Fruit fly (Drosophila melanogaster): ENCODE results near the gene HP1c.

Gene HP1c

DNA sequence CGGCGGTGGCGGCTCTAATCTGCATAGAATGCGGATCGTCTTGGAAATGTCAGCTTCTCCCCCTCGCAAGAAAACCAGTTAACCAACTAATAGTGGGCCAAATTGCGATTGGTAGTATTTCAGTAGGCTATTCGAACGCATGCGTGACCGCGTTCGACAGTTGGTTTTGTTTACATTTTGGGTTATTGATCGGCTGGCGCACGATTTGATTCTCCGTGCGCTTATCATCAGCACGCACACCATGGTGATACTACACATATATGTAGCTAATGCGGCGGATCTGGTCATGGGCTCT lies 8.1 kb downstream of the HP1c start:
- TF ChIP-seq EcR (GFP tag; optimal IDR thresholded peaks at IDR 0.05) (no peak), Dll (optimal IDR thresholded peaks at IDR 0.05) (no peak), CG8478 (optimal IDR thresholded peaks at IDR 0.05) (no peak), psq (optimal IDR thresholded peaks at IDR 0.05) (no peak), usp (GFP tag; optimal IDR thresholded peaks at IDR 0.05) (no peak), pan (optimal IDR thresholded peaks at IDR 0.05) (no peak)

DNA sequence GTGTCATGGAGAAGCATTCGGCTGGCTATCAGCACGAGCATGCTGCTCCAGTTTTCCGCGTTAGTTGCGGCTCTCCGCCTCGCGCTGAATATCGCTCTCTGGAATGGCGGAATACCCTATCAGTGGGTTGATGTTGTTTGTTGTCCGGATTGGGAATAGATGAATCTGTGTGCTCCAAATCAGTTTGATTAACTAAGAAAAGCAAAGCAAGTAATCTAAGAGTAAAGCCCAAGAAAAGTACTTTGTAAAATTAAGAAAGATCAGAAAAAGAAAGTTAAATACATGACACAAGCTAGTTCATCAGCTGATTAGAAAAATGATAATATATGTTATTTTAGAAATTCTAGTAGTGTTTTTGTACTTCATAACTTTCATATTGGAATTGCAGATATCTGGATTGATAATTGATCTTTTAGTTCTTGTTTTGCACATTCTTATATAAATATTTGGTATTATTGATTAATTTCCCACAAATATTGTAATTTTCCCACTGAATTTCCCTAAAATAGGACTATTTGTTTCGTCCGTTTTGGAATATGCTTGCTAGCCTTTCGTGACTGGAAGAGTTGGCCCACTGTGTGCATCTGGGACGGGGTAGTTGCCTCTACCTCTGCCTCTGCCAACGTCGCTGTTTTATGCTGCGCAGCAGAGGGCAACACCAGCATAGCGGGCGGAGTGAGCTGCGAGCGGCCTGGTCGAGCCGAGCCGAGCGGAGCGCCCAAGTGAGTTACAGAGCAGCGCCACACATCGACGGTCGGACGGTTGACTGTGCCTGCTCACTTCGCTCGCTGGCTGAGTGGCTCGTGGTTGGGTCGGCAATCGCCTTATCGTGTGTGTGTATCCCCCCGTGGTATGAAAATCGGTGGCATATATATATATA lies 8.7 kb downstream of the HP1c start:
- TF ChIP-seq EcR (GFP tag; optimal IDR thresholded peaks at IDR 0.05) (no peak), usp (GFP tag; optimal IDR thresholded peaks at IDR 0.05) (no peak), CG8478 (optimal IDR thresholded peaks at IDR 0.05) (no peak), Dll (optimal IDR thresholded peaks at IDR 0.05) (peak; percentile 61), pan (optimal IDR thresholded peaks at IDR 0.05) (no peak), psq (optimal IDR thresholded peaks at IDR 0.05) (no peak)

DNA sequence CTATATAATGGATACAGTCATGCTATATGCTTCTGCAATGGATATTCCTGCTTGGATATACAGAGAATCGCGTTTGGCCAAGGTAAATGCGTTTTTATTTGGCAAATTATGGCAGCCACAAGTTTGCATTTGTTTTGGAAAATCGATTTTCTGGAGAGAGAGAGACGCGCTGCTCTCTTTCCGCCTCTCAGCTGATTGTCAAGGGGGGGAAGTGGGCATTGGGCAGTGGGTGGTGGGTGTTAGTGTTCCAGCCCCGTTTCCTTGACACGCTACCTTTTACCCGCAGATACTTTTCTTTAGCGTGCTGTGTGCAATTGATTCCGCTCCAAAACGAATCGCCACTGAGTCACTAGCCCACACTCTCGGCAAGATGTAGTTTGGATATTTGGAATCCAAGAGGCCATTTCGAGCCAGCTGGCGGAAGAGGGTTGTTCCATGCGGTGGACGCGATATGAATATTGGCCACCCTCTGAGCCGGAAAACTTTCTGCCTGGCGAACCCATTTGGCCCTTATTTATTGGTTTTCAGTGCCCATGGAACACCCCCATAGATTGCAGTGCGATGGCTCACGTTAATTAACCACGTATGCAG lies 9.9 kb downstream of the HP1c start:
- no peak for TF ChIP-seq psq (optimal IDR thresholded peaks at IDR 0.05)
- TF ChIP-seq Dll (optimal IDR thresholded peaks at IDR 0.05): peak; percentile 27

DNA sequence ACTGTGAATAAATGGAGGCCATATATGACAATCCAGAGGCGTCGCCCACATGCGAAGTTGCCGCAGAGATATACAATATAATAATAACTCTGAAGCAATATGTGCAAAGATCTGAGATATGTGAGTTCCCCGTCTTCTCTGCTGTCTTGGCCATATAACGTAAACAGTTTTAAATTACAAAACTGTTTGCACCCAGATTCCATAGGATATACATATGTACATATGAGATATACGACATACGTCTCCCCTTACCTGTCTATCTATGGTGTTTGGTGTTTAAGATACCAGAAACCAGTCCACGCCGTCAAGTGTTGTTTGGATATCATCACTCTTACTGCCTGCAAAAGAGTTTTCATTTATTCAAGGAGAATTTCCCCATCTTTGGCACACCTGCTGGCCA lies 10.9 kb downstream of the HP1c start:
- TF ChIP-seq Dll (optimal IDR thresholded peaks at IDR 0.05): no peak
- TF ChIP-seq EcR (GFP tag; optimal IDR thresholded peaks at IDR 0.05): no peak
- no peak for TF ChIP-seq pan (optimal IDR thresholded peaks at IDR 0.05)
- no peak for TF ChIP-seq psq (optimal IDR thresholded peaks at IDR 0.05)
- TF ChIP-seq usp (GFP tag; optimal IDR thresholded peaks at IDR 0.05): no peak
- TF ChIP-seq CG8478 (optimal IDR thresholded peaks at IDR 0.05): no peak

DNA sequence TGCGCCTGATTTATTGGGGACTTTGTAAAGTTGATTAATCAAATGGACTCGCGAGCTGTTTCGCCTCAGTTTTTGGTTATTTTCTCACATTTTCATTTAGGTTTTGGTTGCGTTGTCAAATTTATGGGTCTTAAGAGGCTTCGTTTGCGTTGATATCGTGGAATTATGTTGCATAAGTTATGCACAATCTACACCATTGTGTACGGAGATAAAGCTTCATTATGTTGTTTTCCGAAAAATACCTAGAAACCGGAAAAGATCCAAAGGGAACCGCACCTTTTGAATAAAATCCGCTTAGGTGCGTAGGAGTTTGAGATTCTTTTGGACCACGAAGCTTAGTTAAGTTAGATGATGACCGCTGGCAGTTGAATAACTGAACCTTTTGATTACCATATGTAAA lies 11.7 kb downstream of the HP1c start:
- no peak for TF ChIP-seq CG8478 (optimal IDR thresholded peaks at IDR 0.05)
- no peak for TF ChIP-seq EcR (GFP tag; optimal IDR thresholded peaks at IDR 0.05)
- no peak for TF ChIP-seq usp (GFP tag; optimal IDR thresholded peaks at IDR 0.05)
- TF ChIP-seq Dll (optimal IDR thresholded peaks at IDR 0.05): no peak
- TF ChIP-seq psq (optimal IDR thresholded peaks at IDR 0.05): no peak
- no peak for TF ChIP-seq pan (optimal IDR thresholded peaks at IDR 0.05)

DNA sequence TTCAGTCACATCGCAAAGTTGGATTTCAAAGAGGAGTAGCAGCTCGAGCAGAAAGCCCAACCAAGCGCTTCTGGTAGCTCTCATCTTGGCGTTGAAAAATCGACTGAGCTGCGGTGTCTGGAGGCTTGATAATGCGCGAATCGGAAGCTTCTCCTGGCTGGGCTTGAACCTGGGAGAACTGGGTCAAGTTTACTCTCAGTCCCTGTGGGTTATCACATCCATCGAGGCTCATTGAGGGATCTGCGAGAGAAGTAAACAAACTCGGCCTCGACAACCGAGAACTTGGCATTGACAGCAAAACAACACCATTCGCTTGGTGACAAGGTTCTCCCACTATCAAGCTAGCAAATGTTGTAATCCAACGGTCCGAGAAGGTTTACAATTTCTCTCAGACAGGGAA lies 15.6 kb downstream of the HP1c start, which contains the start of gene Nepl13:
Gene Nepl13 (minus strand): TSS at position 89 of the 400 bp plus-strand sequence.
- TF ChIP-seq pan (optimal IDR thresholded peaks at IDR 0.05) (no peak), usp (GFP tag; optimal IDR thresholded peaks at IDR 0.05) (no peak), CG8478 (optimal IDR thresholded peaks at IDR 0.05) (no peak), Dll (optimal IDR thresholded peaks at IDR 0.05) (no peak), EcR (GFP tag; optimal IDR thresholded peaks at IDR 0.05) (no peak), psq (optimal IDR thresholded peaks at IDR 0.05) (no peak)

DNA sequence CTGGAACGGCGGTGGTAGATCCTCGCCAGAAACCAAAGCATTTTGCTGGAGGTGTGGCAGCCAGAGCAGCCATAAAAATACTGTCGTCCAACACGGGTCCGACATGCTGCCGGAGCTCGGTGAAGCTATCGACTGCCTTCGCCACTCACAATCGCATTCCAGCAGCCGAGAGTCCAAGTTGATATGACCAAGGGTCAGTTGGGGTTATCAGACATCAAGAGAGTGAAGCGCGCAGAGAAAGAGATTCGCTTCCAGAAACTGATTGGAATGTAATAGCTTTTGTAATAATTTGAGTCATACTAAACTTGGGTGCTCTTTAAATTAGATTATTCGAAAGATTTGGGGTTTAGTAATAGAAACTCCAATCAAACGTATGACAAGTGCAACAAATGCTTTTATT lies 18.2 kb downstream of the HP1c start, which contains the start of gene Nepl14:
Gene Nepl14 (minus strand): TSS at position 125 of the 400 bp plus-strand sequence.
- TF ChIP-seq psq (optimal IDR thresholded peaks at IDR 0.05) (no peak), pan (optimal IDR thresholded peaks at IDR 0.05) (no peak), Dll (optimal IDR thresholded peaks at IDR 0.05) (no peak), EcR (GFP tag; optimal IDR thresholded peaks at IDR 0.05) (no peak), CG8478 (optimal IDR thresholded peaks at IDR 0.05) (no peak), usp (GFP tag; optimal IDR thresholded peaks at IDR 0.05) (no peak)

DNA sequence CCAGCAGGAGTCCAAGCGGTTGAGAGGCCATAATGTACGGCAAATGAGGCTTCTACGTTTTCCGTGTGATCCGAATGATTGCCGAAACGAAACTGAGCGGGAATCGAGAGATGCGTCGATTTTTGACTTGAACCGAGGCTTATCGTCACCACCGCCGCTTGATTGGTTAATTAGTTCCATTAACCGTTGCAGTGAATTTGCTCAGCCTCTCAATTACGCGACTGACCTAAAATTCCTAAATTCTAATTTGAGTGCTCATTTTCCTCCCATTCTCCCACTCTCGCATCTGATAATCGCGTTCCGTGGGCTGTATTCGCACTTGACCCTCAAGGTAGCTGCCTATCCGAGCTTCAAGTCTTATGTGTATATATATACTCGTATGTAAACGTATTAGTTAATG lies 20.7 kb downstream of the HP1c start, which contains the start of gene Nepl15:
Gene Nepl15 (minus strand): TSS at position 101 of the 400 bp plus-strand sequence.
- no peak for TF ChIP-seq psq (optimal IDR thresholded peaks at IDR 0.05)
- TF ChIP-seq EcR (GFP tag; optimal IDR thresholded peaks at IDR 0.05): no peak
- TF ChIP-seq usp (GFP tag; optimal IDR thresholded peaks at IDR 0.05): no peak
- TF ChIP-seq CG8478 (optimal IDR thresholded peaks at IDR 0.05): no peak
- TF ChIP-seq Dll (optimal IDR thresholded peaks at IDR 0.05): no peak
- no peak for TF ChIP-seq pan (optimal IDR thresholded peaks at IDR 0.05)

DNA sequence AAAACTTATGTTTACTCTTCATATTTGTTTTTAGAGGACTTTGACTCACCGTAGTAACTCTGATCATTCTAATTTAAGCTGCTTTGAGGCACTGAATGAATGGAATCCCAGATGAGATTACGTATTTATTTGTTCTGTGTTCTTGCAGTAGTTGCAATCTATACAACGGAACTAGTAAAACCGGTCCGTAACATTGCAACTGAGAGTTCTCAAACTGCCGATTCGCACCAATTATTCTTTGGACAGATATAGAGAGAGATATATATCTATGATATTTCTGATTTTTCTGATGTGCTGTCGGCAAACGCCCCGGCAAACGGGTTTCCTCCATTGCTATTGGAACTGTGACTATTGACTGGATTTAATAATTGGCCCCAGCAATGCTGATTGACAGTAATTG lies 22.2 kb downstream of the HP1c start, which contains the start of gene CG13841:
Gene CG13841 (minus strand): TSS at position 101 of the 400 bp plus-strand sequence.
- TF ChIP-seq EcR (GFP tag; optimal IDR thresholded peaks at IDR 0.05): no peak
- no peak for TF ChIP-seq CG8478 (optimal IDR thresholded peaks at IDR 0.05)
- no peak for TF ChIP-seq pan (optimal IDR thresholded peaks at IDR 0.05)
- TF ChIP-seq psq (optimal IDR thresholded peaks at IDR 0.05): no peak
- no peak for TF ChIP-seq Dll (optimal IDR thresholded peaks at IDR 0.05)
- TF ChIP-seq usp (GFP tag; optimal IDR thresholded peaks at IDR 0.05): no peak

DNA sequence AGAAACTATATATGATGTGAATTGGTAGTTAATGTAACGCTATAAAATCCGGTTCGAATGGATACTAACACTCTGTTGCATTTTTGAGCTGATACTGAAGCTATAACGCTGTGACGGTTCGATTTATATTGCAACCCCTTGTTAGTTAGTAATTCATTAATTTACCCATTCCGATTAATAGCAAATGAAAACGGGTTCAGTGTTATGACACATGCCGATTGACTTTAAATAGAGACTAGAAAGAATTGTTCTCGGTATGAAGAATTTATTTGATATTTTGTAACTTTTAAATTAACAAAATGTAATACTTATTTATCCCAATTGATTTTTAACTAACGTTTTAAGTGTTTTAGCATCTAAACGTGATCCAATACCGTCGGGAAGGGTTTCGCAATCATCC lies 23.2 kb downstream of the HP1c start, which contains the start of gene CG43091:
Gene CG43091 (minus strand): TSS at position 101 of the 400 bp plus-strand sequence.
- TF ChIP-seq Dll (optimal IDR thresholded peaks at IDR 0.05) (no peak), CG8478 (optimal IDR thresholded peaks at IDR 0.05) (no peak), usp (GFP tag; optimal IDR thresholded peaks at IDR 0.05) (no peak), pan (optimal IDR thresholded peaks at IDR 0.05) (no peak), psq (optimal IDR thresholded peaks at IDR 0.05) (no peak), EcR (GFP tag; optimal IDR thresholded peaks at IDR 0.05) (no peak)

DNA sequence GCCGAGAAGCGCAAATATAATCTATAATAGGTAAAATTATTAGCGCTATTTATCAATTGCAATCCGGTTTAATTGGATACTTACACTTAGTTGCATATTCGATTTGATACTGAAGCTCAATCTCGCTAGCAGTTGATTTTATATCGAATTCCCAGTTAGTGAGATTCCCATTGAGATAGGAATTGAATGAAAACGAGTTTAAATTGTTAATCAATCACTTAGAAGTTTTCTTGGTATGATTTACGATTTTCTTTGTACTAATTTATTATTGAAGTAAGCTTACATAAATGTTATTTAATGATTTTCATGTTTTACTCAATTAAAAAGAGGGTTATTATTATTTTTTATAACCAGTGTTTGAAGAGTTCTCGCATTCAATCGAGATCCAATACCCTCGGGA lies 24.1 kb downstream of the HP1c start, which contains the start of gene CG43092:
Gene CG43092 (minus strand): TSS at position 101 of the 400 bp plus-strand sequence.
- TF ChIP-seq psq (optimal IDR thresholded peaks at IDR 0.05): no peak
- no peak for TF ChIP-seq EcR (GFP tag; optimal IDR thresholded peaks at IDR 0.05)
- TF ChIP-seq CG8478 (optimal IDR thresholded peaks at IDR 0.05): no peak
- no peak for TF ChIP-seq pan (optimal IDR thresholded peaks at IDR 0.05)
- no peak for TF ChIP-seq usp (GFP tag; optimal IDR thresholded peaks at IDR 0.05)
- TF ChIP-seq Dll (optimal IDR thresholded peaks at IDR 0.05): no peak

DNA sequence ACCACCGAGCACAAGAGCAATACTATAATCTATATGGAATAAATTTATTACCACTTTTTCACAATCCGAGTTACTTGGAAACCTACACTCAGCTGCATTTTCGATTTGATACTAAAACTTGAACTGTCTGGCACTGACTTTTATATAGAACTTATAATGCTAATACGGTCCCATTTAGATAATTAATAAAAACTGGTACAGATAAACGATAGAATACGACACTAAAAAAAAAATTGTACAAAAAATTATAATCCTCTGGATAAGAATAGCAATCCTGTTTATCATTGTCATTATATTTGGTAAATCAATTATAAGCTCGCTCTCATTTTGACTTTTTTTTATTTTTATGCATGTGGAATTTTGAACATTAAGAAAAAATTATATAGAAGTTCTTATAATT lies 24.8 kb downstream of the HP1c start, which contains the start of gene CG43093:
Gene CG43093 (minus strand): TSS at position 101 of the 400 bp plus-strand sequence.
- TF ChIP-seq CG8478 (optimal IDR thresholded peaks at IDR 0.05) (no peak), usp (GFP tag; optimal IDR thresholded peaks at IDR 0.05) (no peak), EcR (GFP tag; optimal IDR thresholded peaks at IDR 0.05) (no peak), Dll (optimal IDR thresholded peaks at IDR 0.05) (no peak), pan (optimal IDR thresholded peaks at IDR 0.05) (no peak), psq (optimal IDR thresholded peaks at IDR 0.05) (no peak)
